Worm (Caenorhabditis elegans) whole organism, L4/young adult: ENCODE data around the gene pqn-70.

ENCODE experiments used
- W03F9.2 ChIP-seq: fragments of 150-350 bp; optimal IDR thresholded peaks from 2 replicates; lab custom pipeline; 2014; ENCODE audit warnings: missing biosample characterization, missing genetic modification characterization
- dao-5 ChIP-seq: sonication (generic microtip); optimal IDR thresholded peaks from 2 replicates; lab custom pipeline; 2016; ENCODE audit warnings: missing genotype, missing genetic modification characterization, moderate library complexity, missing compliant biosample characterization
- him-1 ChIP-seq: sonication (generic microtip); optimal IDR thresholded peaks from 2 replicates; lab custom pipeline; 2016; ENCODE audit warnings: missing genotype, missing genetic modification reagents, missing genetic modification characterization, missing compliant biosample characterization

pqn-70 gene

DNA sequence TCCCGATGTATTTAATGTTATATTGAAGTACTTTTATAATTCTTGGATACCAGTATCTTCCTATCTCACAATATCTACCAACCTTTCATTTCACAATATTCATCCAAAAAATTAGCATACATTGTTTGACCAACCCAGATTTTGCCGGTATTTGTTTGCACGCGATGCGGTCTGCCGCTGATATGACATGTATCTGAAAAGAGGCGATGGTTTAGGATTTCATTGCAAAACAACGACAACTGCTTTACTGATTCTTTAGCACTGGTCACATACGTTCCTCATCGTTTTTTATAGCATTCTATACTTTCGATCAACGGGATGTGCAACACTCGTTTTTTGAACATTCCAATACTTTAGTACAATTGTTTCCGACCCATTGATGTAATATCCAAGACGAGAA, 19.3 kb upstream of the pqn-70 start, which contains the start of gene mam-4:
Gene mam-4 (plus strand): TSS at position 301 of the 400 bp plus-strand sequence.
- TF ChIP-seq W03F9.2: no peak
- TF ChIP-seq him-1 (tag; lab: Kevin White, UChicago): no peak
- TF ChIP-seq dao-5 (tag; lab: Kevin White, UChicago): no peak

ce11 chrV:11245029-11245428, 16.5 kb upstream of the pqn-70 start:
- no peak for TF ChIP-seq W03F9.2
- no peak for TF ChIP-seq him-1 (tag; lab: Kevin White, UChicago)
- no peak for TF ChIP-seq dao-5 (tag; lab: Kevin White, UChicago)

DNA sequence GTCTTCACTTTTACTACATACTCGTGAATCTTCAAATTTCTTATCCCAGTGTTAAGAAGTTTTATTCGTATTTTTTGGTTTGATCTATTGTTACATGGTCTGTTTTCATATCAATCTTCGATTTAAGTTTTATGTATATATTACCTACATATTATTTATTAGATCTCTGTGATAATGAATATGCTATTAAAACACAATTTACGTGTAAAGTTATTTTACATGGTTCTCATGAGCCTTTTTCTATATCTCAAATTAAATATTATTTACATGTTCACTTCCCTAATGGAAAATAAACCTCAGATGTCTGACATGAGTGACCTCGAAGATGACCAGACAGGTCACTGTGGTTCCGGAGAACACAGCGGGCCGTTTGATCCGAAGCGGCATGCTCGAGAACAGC, 16.0 kb upstream of the pqn-70 start, which contains the start of gene mxl-1:
Gene mxl-1 (plus strand): TSS at position 301 of the 400 bp plus-strand sequence.
- no peak for TF ChIP-seq him-1 (tag; lab: Kevin White, UChicago)

- TF ChIP-seq W03F9.2: no peak
- TF ChIP-seq him-1 (tag; lab: Kevin White, UChicago): no peak
- no peak for TF ChIP-seq dao-5 (tag; lab: Kevin White, UChicago)
Observed at ce11 chrV:11241580-11241979, 13.1 kb upstream of the pqn-70 start, which contains the start of gene pgap-1. Gene pgap-1 (plus strand): TSS chrV:11241880.

ce11 chrV:11239187-11239725, 10.8 kb upstream of the pqn-70 start, which contains the start of the genes dvc-1 and ima-1:
Gene dvc-1 (minus strand): TSS chrV:11239331.
Gene ima-1 (plus strand): TSS chrV:11239675.
- TF ChIP-seq dao-5 (tag; lab: Kevin White, UChicago) (no peak), W03F9.2 (no peak), him-1 (tag; lab: Kevin White, UChicago) (no peak)

DNA sequence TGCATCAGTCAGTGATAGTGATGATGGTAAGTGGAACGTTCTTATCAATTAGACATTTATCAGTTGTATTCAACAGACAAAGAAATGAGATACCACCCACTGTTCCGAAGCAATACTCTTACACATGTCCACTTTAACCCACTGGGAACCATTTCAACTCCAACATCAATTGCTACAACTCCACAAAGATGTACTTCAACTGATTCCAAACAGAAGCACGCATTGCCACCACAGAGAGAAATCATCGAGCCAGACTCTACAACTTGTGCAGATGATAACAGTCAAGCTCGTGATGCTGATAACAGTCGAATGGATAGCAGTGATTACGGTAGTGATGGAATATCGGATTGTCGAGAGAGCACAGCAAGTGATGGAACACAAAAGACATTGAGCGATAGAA, 7.4 kb upstream of the pqn-70 start:
- TF ChIP-seq dao-5 (tag; lab: Kevin White, UChicago) (no peak), him-1 (tag; lab: Kevin White, UChicago) (no peak), W03F9.2 (no peak)

ce11 chrV:11234350-11234749, 5.8 kb upstream of the pqn-70 start, which contains the start of gene T19B10.5:
Gene T19B10.5 (plus strand): TSS chrV:11234650.
- TF ChIP-seq him-1 (tag; lab: Kevin White, UChicago): no peak
- TF ChIP-seq W03F9.2: no peak
- TF ChIP-seq dao-5 (tag; lab: Kevin White, UChicago): no peak

ce11 chrV:11231177-11231576, 2.7 kb upstream of the pqn-70 start:
- no peak for TF ChIP-seq dao-5 (tag; lab: Kevin White, UChicago)
- no peak for TF ChIP-seq W03F9.2
- no peak for TF ChIP-seq him-1 (tag; lab: Kevin White, UChicago)

- TF ChIP-seq him-1 (tag; lab: Kevin White, UChicago) (no peak), dao-5 (tag; lab: Kevin White, UChicago) (no peak), W03F9.2 (no peak)
Observed at ce11 chrV:11225981-11226380, 2.5 kb downstream of the pqn-70 start, which contains the start of gene bgal-1. Gene bgal-1 (minus strand): TSS chrV:11226018.

ce11 chrV:11223698-11224097, 4.8 kb downstream of the pqn-70 start:
- no peak for TF ChIP-seq dao-5 (tag; lab: Kevin White, UChicago)
- no peak for TF ChIP-seq W03F9.2

- no peak for TF ChIP-seq him-1 (tag; lab: Kevin White, UChicago)
- no peak for TF ChIP-seq dao-5 (tag; lab: Kevin White, UChicago)
- TF ChIP-seq W03F9.2: no peak
Observed at ce11 chrV:11220936-11221335, 7.6 kb downstream of the pqn-70 start, which contains the start of gene T19B10.2. Gene T19B10.2 (plus strand): TSS chrV:11221302.

ce11 chrV:11220415-11220814, 8.1 kb downstream of the pqn-70 start:
- TF ChIP-seq W03F9.2: no peak

- TF ChIP-seq dao-5 (tag; lab: Kevin White, UChicago) (no peak), him-1 (tag; lab: Kevin White, UChicago) (no peak), W03F9.2 (no peak)
Observed at ce11 chrV:11217394-11217793, 11.1 kb downstream of the pqn-70 start, which contains the start of gene cyp-29A2. Gene cyp-29A2 (plus strand): TSS chrV:11217583.

ce11 chrV:11216137-11216536, 12.4 kb downstream of the pqn-70 start:
- no peak for TF ChIP-seq him-1 (tag; lab: Kevin White, UChicago)
- TF ChIP-seq dao-5 (tag; lab: Kevin White, UChicago): no peak
- no peak for TF ChIP-seq W03F9.2

- TF ChIP-seq W03F9.2: no peak
- no peak for TF ChIP-seq him-1 (tag; lab: Kevin White, UChicago)
- no peak for TF ChIP-seq dao-5 (tag; lab: Kevin White, UChicago)
Observed at ce11 chrV:11214569-11214968, 13.9 kb downstream of the pqn-70 start.
